Worm (Caenorhabditis elegans) whole organism, L4 larva: ENCODE results near the gene unc-50.

ENCODE experiments used
- F10B5.3 ChIP-seq: sonication (generic microtip); optimal IDR thresholded peaks from 2 replicates; lab custom pipeline; 2016; ENCODE audit warnings: mild to moderate bottlenecking, missing genetic modification characterization, missing compliant biosample characterization
- F49E8.2 ChIP-seq: sonication (generic microtip); optimal IDR thresholded peaks from 2 replicates; lab custom pipeline; 2016; ENCODE audit warnings: missing compliant biosample characterization, mild to moderate bottlenecking, missing genetic modification characterization, borderline replicate concordance
- T20F7.1 ChIP-seq: fragments of 200-800 bp; sonication (Bioruptor generic); optimal IDR thresholded peaks from 2 replicates; lab custom pipeline; 2018; ENCODE audit warnings: mild to moderate bottlenecking, missing genetic modification characterization, missing compliant biosample characterization
- ZK546.5 ChIP-seq, 2 experiments: sonication (generic microtip); optimal IDR thresholded peaks; 2 replicates each; lab custom pipeline; 2017; ENCODE audit warnings: missing biosample characterization in 2 of 2, missing genetic modification characterization in 2 of 2
- aly-2 ChIP-seq: sonication (generic microtip); optimal IDR thresholded peaks from 2 replicates; lab custom pipeline; 2018; ENCODE audit warnings: missing biosample characterization, missing genetic modification characterization
- ceh-32 ChIP-seq: sonication (generic microtip); optimal IDR thresholded peaks from 2 replicates; lab custom pipeline; 2016; ENCODE audit warnings: mild to moderate bottlenecking, missing genetic modification characterization, missing compliant biosample characterization; ENCODE audit not compliant: poor library complexity
- ces-1 ChIP-seq: fragments of 150-350 bp; sonication (generic microtip); optimal IDR thresholded peaks from 4 replicates; lab custom pipeline; 2014; ENCODE audit warnings: missing biosample characterization, missing genetic modification reagents, missing genetic modification characterization
- cey-2 ChIP-seq: sonication (generic microtip); optimal IDR thresholded peaks from 3 replicates; lab custom pipeline; 2017; ENCODE audit warnings: missing genetic modification characterization, mild to moderate bottlenecking, missing compliant biosample characterization, antibody characterized with exemption, borderline replicate concordance; ENCODE audit not compliant: insufficient read depth
- daf-16 ChIP-seq, 3 experiments: sonication (generic microtip); optimal IDR thresholded peaks; 2 replicates each; lab custom pipeline; 2016 to 2017; ENCODE audit warnings: missing genetic modification characterization in 3 of 3, missing genetic modification reagents in 3 of 3, mild to moderate bottlenecking in 2 of 3, missing compliant biosample characterization in 2 of 3, missing biosample characterization in 1 of 3, moderate library complexity in 1 of 3
- daf-8 ChIP-seq: fragments of 200-800 bp; sonication (Bioruptor generic); IDR thresholded peaks from 2 replicates; pipeline ENCODE4 v1.3.6; 2022; ENCODE audit warnings: missing genetic modification characterization, missing compliant biosample characterization
- dmd-9 ChIP-seq: fragments of 200-800 bp; sonication (Bioruptor generic); IDR thresholded peaks from 2 replicates; pipeline ENCODE4 v1.3.6; 2022; ENCODE audit warnings: missing genetic modification reagents, missing genetic modification characterization, missing compliant biosample characterization
- dpl-1 ChIP-seq: fragments of 150-350 bp; optimal IDR thresholded peaks from 2 replicates; lab custom pipeline; 2014; ENCODE audit warnings: missing biosample characterization, missing genetic modification reagents, missing genetic modification characterization
- duxl-1 ChIP-seq: sonication (generic microtip); optimal IDR thresholded peaks from 2 replicates; lab custom pipeline; 2016; ENCODE audit warnings: mild to moderate bottlenecking, missing genetic modification characterization, moderate library complexity, missing compliant biosample characterization; ENCODE audit not compliant: poor library complexity
- dve-1 ChIP-seq: sonication (generic microtip); optimal IDR thresholded peaks from 2 replicates; lab custom pipeline; 2017; ENCODE audit warnings: antibody characterized with exemption, mild to moderate bottlenecking, missing genetic modification characterization, missing compliant biosample characterization; ENCODE audit not compliant: insufficient read depth
- egl-27 ChIP-seq: sonication (generic microtip); optimal IDR thresholded peaks from 3 replicates; lab custom pipeline; 2017; ENCODE audit warnings: missing biosample characterization, missing genetic modification reagents, missing genetic modification characterization
- egl-43 ChIP-seq: fragments of 200-800 bp; sonication (Bioruptor generic); IDR thresholded peaks from 2 replicates; pipeline ENCODE4 v1.3.6; 2022; ENCODE audit warnings: missing genetic modification reagents, missing genetic modification characterization, missing compliant biosample characterization
- fkh-10 ChIP-seq: fragments of 150-350 bp; optimal IDR thresholded peaks from 2 replicates; lab custom pipeline; 2014; ENCODE audit warnings: missing biosample characterization, missing genetic modification reagents, missing genetic modification characterization
- fos-1 ChIP-seq: fragments of 150-350 bp; optimal IDR thresholded peaks from 2 replicates; lab custom pipeline; 2014; ENCODE audit warnings: missing biosample characterization, missing genetic modification characterization
- hif-1 ChIP-seq, 2 experiments: sonication (generic microtip); optimal IDR thresholded peaks; 2 replicates each; lab custom pipeline; 2016 to 2017; ENCODE audit warnings: missing compliant biosample characterization in 2 of 2, missing genetic modification characterization in 2 of 2, missing genetic modification reagents in 2 of 2, missing genotype in 2 of 2, mild to moderate bottlenecking in 1 of 2
- hlh-11 ChIP-seq: fragments of 200-800 bp; sonication (Bioruptor generic); optimal IDR thresholded peaks from 2 replicates; lab custom pipeline; 2018; ENCODE audit warnings: mild to moderate bottlenecking, missing genetic modification characterization, missing compliant biosample characterization
- hlh-30 ChIP-seq: sonication (generic microtip); optimal IDR thresholded peaks from 2 replicates; lab custom pipeline; 2017; ENCODE audit warnings: antibody characterized with exemption, mild to moderate bottlenecking, missing genetic modification characterization, missing compliant biosample characterization; ENCODE audit not compliant: insufficient read depth
- hmg-1.1 ChIP-seq: fragments of 200-800 bp; sonication (Bioruptor generic); IDR thresholded peaks from 2 replicates; pipeline ENCODE4 v1.3.6; 2022; ENCODE audit warnings: missing genetic modification reagents, missing genetic modification characterization, missing compliant biosample characterization
- lin-38 ChIP-seq: fragments of 200-800 bp; sonication (Bioruptor generic); IDR thresholded peaks from 2 replicates; pipeline ENCODE4 v1.3.6; 2022; ENCODE audit warnings: missing genetic modification reagents, missing genetic modification characterization, missing compliant biosample characterization
- lin-39 ChIP-seq: fragments of 150-350 bp; optimal IDR thresholded peaks from 2 replicates; lab custom pipeline; 2014; ENCODE audit warnings: missing biosample characterization, missing genetic modification reagents, missing genetic modification characterization
- madf-5 ChIP-seq, 2 experiments: fragments of 200-800 bp; sonication (Bioruptor generic); IDR thresholded peaks; 2 replicates each; pipeline ENCODE4 v1.3.6; 2022; ENCODE audit warnings: missing compliant biosample characterization in 2 of 2, missing genetic modification characterization in 2 of 2
- mdt-29 ChIP-seq: fragments of 200-800 bp; sonication (Bioruptor generic); IDR thresholded peaks from 2 replicates; pipeline ENCODE4 v1.3.6; 2022; ENCODE audit warnings: missing genetic modification reagents, missing genetic modification characterization, missing compliant biosample characterization
- mep-1 ChIP-seq: fragments of 150-350 bp; sonication (generic microtip); optimal IDR thresholded peaks from 3 replicates; lab custom pipeline; 2014; ENCODE audit warnings: missing biosample characterization, missing genetic modification characterization
- mes-2 ChIP-seq: sonication (generic microtip); optimal IDR thresholded peaks from 2 replicates; lab custom pipeline; 2016; ENCODE audit warnings: missing genotype, mild to moderate bottlenecking, missing genetic modification characterization, missing compliant biosample characterization; ENCODE audit not compliant: poor library complexity, severe bottlenecking
- nhr-10 ChIP-seq: fragments of 150-350 bp; optimal IDR thresholded peaks from 2 replicates; lab custom pipeline; 2014; ENCODE audit warnings: missing biosample characterization, missing genetic modification characterization
- nhr-102 ChIP-seq: sonication (generic microtip); optimal IDR thresholded peaks from 2 replicates; lab custom pipeline; 2016; ENCODE audit warnings: mild to moderate bottlenecking, missing genetic modification characterization, moderate library complexity, missing compliant biosample characterization
- nhr-28 ChIP-seq: fragments of 150-350 bp; optimal IDR thresholded peaks from 2 replicates; lab custom pipeline; 2014; ENCODE audit warnings: missing biosample characterization, missing genetic modification characterization
- nhr-48 ChIP-seq: sonication (generic microtip); optimal IDR thresholded peaks from 2 replicates; lab custom pipeline; 2016; ENCODE audit warnings: mild to moderate bottlenecking, missing genetic modification characterization, missing compliant biosample characterization
- nhr-6 ChIP-seq: fragments of 150-350 bp; optimal IDR thresholded peaks from 2 replicates; lab custom pipeline; 2014; ENCODE audit warnings: missing biosample characterization, missing genetic modification characterization
- pqm-1 ChIP-seq: sonication (generic microtip); optimal IDR thresholded peaks from 2 replicates; lab custom pipeline; 2017; ENCODE audit warnings: missing biosample characterization, missing genetic modification characterization
- rbr-2 ChIP-seq: sonication (generic microtip); optimal IDR thresholded peaks from 2 replicates; lab custom pipeline; 2016; ENCODE audit warnings: missing genotype, missing genetic modification characterization, missing compliant biosample characterization
- sdz-12 ChIP-seq: fragments of 200-800 bp; sonication (Bioruptor generic); optimal IDR thresholded peaks from 2 replicates; lab custom pipeline; 2018; ENCODE audit warnings: mild to moderate bottlenecking, missing genetic modification characterization, missing compliant biosample characterization
- unc-39 ChIP-seq: sonication (generic microtip); optimal IDR thresholded peaks from 2 replicates; lab custom pipeline; 2017; ENCODE audit warnings: missing biosample characterization, missing genetic modification characterization
- zag-1 ChIP-seq: fragments of 150-350 bp; optimal IDR thresholded peaks from 2 replicates; lab custom pipeline; 2014; ENCODE audit warnings: missing biosample characterization, missing genetic modification characterization
- zfp-3 ChIP-seq: fragments of 200-800 bp; sonication (Bioruptor generic); conservative IDR thresholded peaks from 2 replicates; pipeline ENCODE4 v1.3.6; 2022; ENCODE audit warnings: missing genetic modification reagents, missing genetic modification characterization, missing compliant biosample characterization
- ztf-11 ChIP-seq: fragments of 150-350 bp; optimal IDR thresholded peaks from 2 replicates; lab custom pipeline; 2014; ENCODE audit warnings: missing biosample characterization, missing genetic modification characterization
- ztf-7 ChIP-seq: fragments of 150-350 bp; optimal IDR thresholded peaks from 2 replicates; lab custom pipeline; 2014; ENCODE audit warnings: missing biosample characterization, missing genetic modification characterization

Gene unc-50

ce11 chrIII:10355382-10355781 lies 37.4 kb upstream of the unc-50 start, which contains the start of gene spp-1 (continued):
- TF ChIP-seq nhr-6 = no peak
- no peak for TF ChIP-seq rbr-2 (tag; lab: Kevin White, UChicago)
- no peak for TF ChIP-seq F10B5.3 (tag; lab: Kevin White, UChicago)
- TF ChIP-seq ztf-7 (tag; lab: Kevin White, UChicago) = no peak
- no peak for TF ChIP-seq fos-1 (tag; lab: Kevin White, UChicago)
- TF ChIP-seq madf-5 (GFP tag; IDR thresholded peaks at IDR 0.05; lab: Robert Waterston, UW) = no peak
- no peak for TF ChIP-seq T20F7.1
- no peak for TF ChIP-seq unc-39 (tag; lab: Kevin White, UChicago)
- TF ChIP-seq mep-1 (tag; lab: Kevin White, UChicago) = peak; percentile 41
- TF ChIP-seq zfp-3 (GFP tag; lab: Robert Waterston, UW) = no peak
- TF ChIP-seq nhr-10 (tag; lab: Kevin White, UChicago) = peak; percentile 17
- TF ChIP-seq zag-1 (tag; lab: Kevin White, UChicago) = no peak
- TF ChIP-seq ceh-32 (tag; lab: Kevin White, UChicago) = no peak
- TF ChIP-seq duxl-1 (tag; lab: Kevin White, UChicago) = no peak
- TF ChIP-seq cey-2 (tag; lab: Kevin White, UChicago) = no peak
- TF ChIP-seq sdz-12 = no peak
- TF ChIP-seq lin-39 (tag; lab: Kevin White, UChicago) = no peak
- no peak for TF ChIP-seq dpl-1 (GFP tag; lab: Kevin White, UChicago)
- TF ChIP-seq pqm-1 = peak; percentile 86
- peak; percentile 84 for TF ChIP-seq hlh-11 (tag; lab: Kevin White, UChicago)
- no peak for TF ChIP-seq ztf-11
- no peak for TF ChIP-seq daf-16 (GFP tag; optimal IDR thresholded peaks at IDR 0.05; lab: Kevin White, UChicago)
- peak; percentile 87 for TF ChIP-seq daf-16 (tag; optimal IDR thresholded peaks at IDR 0.05; lab: Kevin White, UChicago)
- no peak for TF ChIP-seq daf-8 (GFP tag; lab: Robert Waterston, UW)
- TF ChIP-seq hif-1 (tag; optimal IDR thresholded peaks at IDR 0.05; lab: Kevin White, UChicago) = no peak
- no peak for TF ChIP-seq fkh-10 (GFP tag; lab: Kevin White, UChicago)
- no peak for TF ChIP-seq ZK546.5 (tag; optimal IDR thresholded peaks at IDR 0.05; lab: Kevin White, UChicago)
- TF ChIP-seq ces-1 = no peak
- TF ChIP-seq dve-1 (tag; lab: Kevin White, UChicago) = peak; percentile 90
- TF ChIP-seq mdt-29 (GFP tag; lab: Robert Waterston, UW) = no peak
- TF ChIP-seq mes-2 (tag; lab: Kevin White, UChicago) = peak; percentile 27
- no peak for TF ChIP-seq dmd-9 (GFP tag; lab: Robert Waterston, UW)
- no peak; the same call in 1 of the 2 replicates for TF ChIP-seq lin-38 (GFP tag; lab: Robert Waterston, UW)
- no peak for TF ChIP-seq aly-2 (tag; lab: Kevin White, UChicago)
- TF ChIP-seq egl-43 (GFP tag; lab: Robert Waterston, UW) = no peak
- peak; percentile 57 for TF ChIP-seq nhr-48
- TF ChIP-seq F49E8.2 (tag; lab: Kevin White, UChicago) = no peak
- peak; percentile 58 for TF ChIP-seq nhr-28 (tag; lab: Kevin White, UChicago)
- no peak for TF ChIP-seq hmg-1.1 (GFP tag; lab: Robert Waterston, UW)
- TF ChIP-seq nhr-102 (tag; lab: Kevin White, UChicago) = peak; percentile 22
- TF ChIP-seq egl-27 = no peak
- TF ChIP-seq hlh-30 = peak; percentile 43
